Fruit fly (Drosophila melanogaster): ENCODE results near the gene Spag1.
A peak's percentile ranks its signal among the peaks of the same experiment; 100 is the strongest.

Gene Spag1

dm6 chr3R:26952200-26952856 lies 4.7 kb downstream of the Spag1 start (continued):
- TF ChIP-seq gro (GFP tag; optimal IDR thresholded peaks at IDR 0.05) (peak; percentile 69), crol (GFP tag; IDR thresholded peaks at IDR 0.05) (no peak), CG4820 (GFP tag; optimal IDR thresholded peaks at IDR 0.05) (no peak), az2 (GFP tag; optimal IDR thresholded peaks at IDR 0.05) (no peak), CG1792 (GFP tag; optimal IDR thresholded peaks at IDR 0.05) (peak; percentile 2), fd102C (GFP tag; optimal IDR thresholded peaks at IDR 0.05) (no peak), yki (optimal IDR thresholded peaks at IDR 0.05) (no peak), CG16813 (GFP tag; IDR thresholded peaks at IDR 0.05; ENCODE audit: partially characterized antibody) (no peak), bowl (GFP tag; IDR thresholded peaks at IDR 0.05) (no peak), CG34224 (GFP tag; IDR thresholded peaks at IDR 0.05; ENCODE audit: partially characterized antibody) (no peak), rib (GFP tag; IDR thresholded peaks at IDR 0.05) (no peak), ham (GFP tag; IDR thresholded peaks at IDR 0.05) (no peak), Hey (tag; optimal IDR thresholded peaks at IDR 0.05) (no peak), Scr (GFP tag; IDR thresholded peaks at IDR 0.05; ENCODE audit: partially characterized antibody) (no peak), usp (GFP tag; optimal IDR thresholded peaks at IDR 0.05) (no peak), CG12769 (tag; optimal IDR thresholded peaks at IDR 0.05) (peak; percentile 11), CG14965 (GFP tag; optimal IDR thresholded peaks at IDR 0.05; ENCODE audit: borderline replicate concordance) (no peak), Optix (GFP tag; IDR thresholded peaks at IDR 0.05) (no peak), CG6813 (GFP tag; optimal IDR thresholded peaks at IDR 0.05) (peak; percentile 31), btn (GFP tag; optimal IDR thresholded peaks at IDR 0.05) (no peak), CG34376 (GFP tag; optimal IDR thresholded peaks at IDR 0.05) (peak; percentile 90), B-H2 (GFP tag; optimal IDR thresholded peaks at IDR 0.05) (no peak), CG2129 (GFP tag; IDR thresholded peaks at IDR 0.05; ENCODE audit: partially characterized antibody) (no peak), danr (GFP tag; IDR thresholded peaks at IDR 0.05) (no peak), bcd (GFP tag; optimal IDR thresholded peaks at IDR 0.05) (no peak), phol (tag; optimal IDR thresholded peaks at IDR 0.05) (no peak), wdn (GFP tag; IDR thresholded peaks at IDR 0.05) (no peak), H15 (GFP tag; IDR thresholded peaks at IDR 0.05) (no peak), toy (GFP tag; IDR thresholded peaks at IDR 0.05) (no peak), CG9437 (GFP tag; optimal IDR thresholded peaks at IDR 0.05) (no peak), ci (GFP tag; IDR thresholded peaks at IDR 0.05) (no peak), CG6654 (GFP tag; optimal IDR thresholded peaks at IDR 0.05) (no peak), crc (GFP tag; optimal IDR thresholded peaks at IDR 0.05) (no peak), cad (GFP tag; optimal IDR thresholded peaks at IDR 0.05) (no peak), CG2875 (GFP tag; optimal IDR thresholded peaks at IDR 0.05) (no peak), Hmx (GFP tag; optimal IDR thresholded peaks at IDR 0.05) (no peak)

- 0 out of 3 replicates have a peak, but pooled peaks have one; percentile 8 for TF ChIP-seq dysf (GFP tag; IDR thresholded peaks at IDR 0.05)
- TF ChIP-seq otp (GFP tag; IDR thresholded peaks at IDR 0.05), result 0 out of 3 replicates have a peak, but pooled peaks have one; percentile 14
- TF ChIP-seq Blimp-1 (GFP tag; optimal IDR thresholded peaks at IDR 0.05), result no peak
- TF ChIP-seq dati (GFP tag; IDR thresholded peaks at IDR 0.05), result no peak
- peak; percentile 6 for TF ChIP-seq CG7987 (GFP tag; optimal IDR thresholded peaks at IDR 0.05)
- TF ChIP-seq CG8290 (GFP tag; optimal IDR thresholded peaks at IDR 0.05), result no peak
- TF ChIP-seq CG8290 (tag; optimal IDR thresholded peaks at IDR 0.05), result peak in 1 of 2 experiments; percentile 33
- peak; percentile 41 for TF ChIP-seq sens (GFP tag)
- peak; percentile 22; the same call in 1 of the 2 replicates for TF ChIP-seq Bgb (GFP tag; IDR thresholded peaks at IDR 0.05; ENCODE audit: partially characterized antibody)
- peak; percentile 91 for TF ChIP-seq pros (GFP tag; optimal IDR thresholded peaks at IDR 0.05)
- no peak for TF ChIP-seq wor (GFP tag; IDR thresholded peaks at IDR 0.05)
- peak in 1 of 2 experiments; percentile 33 for TF ChIP-seq Pdp1 (GFP tag; optimal IDR thresholded peaks at IDR 0.05)
- 0 out of 2 replicates have a peak, but pooled peaks have one; percentile 4 for TF ChIP-seq Rfx (GFP tag; IDR thresholded peaks at IDR 0.05)
- 0 out of 4 replicates have a peak, but pooled peaks have one; percentile 65 for TF ChIP-seq chinmo (GFP tag; IDR thresholded peaks at IDR 0.05; ENCODE audit: partially characterized antibody)
- 0 out of 2 replicates have a peak, but pooled peaks have one; percentile 9 for TF ChIP-seq sob (GFP tag; IDR thresholded peaks at IDR 0.05)
- TF ChIP-seq mirr (GFP tag; optimal IDR thresholded peaks at IDR 0.05), result peak; percentile 33
These were observed 5.3 kb downstream of the Spag1 start for dm6 chr3R:26952857-26953477.
